Worm (Caenorhabditis elegans) whole organism, L1 larva: ENCODE data around the gene H12I19.115.

Experiments
- C04F5.9 ChIP-seq: sonication (generic microtip); optimal IDR thresholded peaks from 2 replicates; lab custom pipeline; 2016; ENCODE audit warnings: missing genetic modification characterization, missing compliant biosample characterization
- blmp-1 ChIP-seq: fragments of 150-350 bp; optimal IDR thresholded peaks from 2 replicates; lab custom pipeline; 2014; ENCODE audit warnings: missing biosample characterization, missing genetic modification characterization
- ceh-82 ChIP-seq, 3 experiments: fragments of 150-350 bp in 1 of 3; sonication (generic microtip) in 2 of 3; optimal IDR thresholded peaks; 2 replicates each; lab custom pipeline; 2014 to 2017; ENCODE audit warnings: missing biosample characterization in 3 of 3, missing genetic modification characterization in 3 of 3
- ceh-88 ChIP-seq: fragments of 200-800 bp; sonication (Bioruptor generic); IDR thresholded peaks from 2 replicates; pipeline ENCODE4 v1.3.6; 2022; ENCODE audit warnings: missing genetic modification characterization, missing compliant biosample characterization
- ceh-90 ChIP-seq: sonication (generic microtip); optimal IDR thresholded peaks from 2 replicates; lab custom pipeline; 2016; ENCODE audit warnings: missing genetic modification characterization, missing compliant biosample characterization
- dpl-1 ChIP-seq, 3 experiments: fragments of 150-350 bp in 2 of 3; sonication (generic microtip) in 1 of 3; optimal IDR thresholded peaks; 2 replicates each; lab custom pipeline; 2014 to 2017; ENCODE audit warnings: missing biosample characterization in 3 of 3, missing genetic modification characterization in 3 of 3, missing genetic modification reagents in 3 of 3
- dsc-1 ChIP-seq: sonication (generic microtip); optimal IDR thresholded peaks from 2 replicates; lab custom pipeline; 2016; ENCODE audit warnings: mild to moderate bottlenecking, missing genetic modification characterization, missing compliant biosample characterization
- efl-1 ChIP-seq, 4 experiments: fragments of 150-350 bp; optimal IDR thresholded peaks in 3 of 4; peaks in 1 of 4; 1 replicate in 1 of 4; 2 replicates in 3 of 4; lab custom pipeline; 2014; ENCODE audit warnings: missing biosample characterization in 2 of 4, missing genetic modification characterization in 2 of 4, missing genetic modification reagents in 2 of 4
- efl-3 ChIP-seq: fragments of 200-800 bp; sonication (Bioruptor generic); optimal IDR thresholded peaks from 2 replicates; lab custom pipeline; 2018; ENCODE audit warnings: mild to moderate bottlenecking, missing genetic modification characterization, missing compliant biosample characterization
- egl-13 ChIP-seq: sonication (generic microtip); optimal IDR thresholded peaks from 2 replicates; lab custom pipeline; 2016; ENCODE audit warnings: missing genotype, missing genetic modification reagents, missing genetic modification characterization, missing compliant biosample characterization
- egl-27 ChIP-seq, 2 experiments: fragments of 150-350 bp in 1 of 2; sonication (generic microtip); optimal IDR thresholded peaks; 3 replicates each; lab custom pipeline; 2017 to 2018; ENCODE audit warnings: missing biosample characterization in 2 of 2, missing genetic modification characterization in 2 of 2, missing genetic modification reagents in 2 of 2
- fkh-4 ChIP-seq: sonication (generic microtip); optimal IDR thresholded peaks from 2 replicates; lab custom pipeline; 2016; ENCODE audit warnings: missing compliant biosample characterization, missing genetic modification characterization, borderline replicate concordance
- fkh-8 ChIP-seq: sonication (generic microtip); optimal IDR thresholded peaks from 2 replicates; lab custom pipeline; 2016; ENCODE audit warnings: mild to moderate bottlenecking, missing genetic modification characterization, missing compliant biosample characterization
- hlh-17 ChIP-seq: fragments of 200-800 bp; sonication (Bioruptor generic); optimal IDR thresholded peaks from 2 replicates; lab custom pipeline; 2018; ENCODE audit warnings: missing genetic modification characterization, mild to moderate bottlenecking, missing compliant biosample characterization, moderate library complexity, borderline replicate concordance
- irx-1 ChIP-seq: sonication (generic microtip); optimal IDR thresholded peaks from 2 replicates; lab custom pipeline; 2016; ENCODE audit warnings: missing genetic modification characterization, missing compliant biosample characterization
- jun-1 ChIP-seq: fragments of 150-350 bp; optimal IDR thresholded peaks from 2 replicates; lab custom pipeline; 2014; ENCODE audit warnings: missing biosample characterization, missing genetic modification reagents, missing genetic modification characterization
- lin-13 ChIP-seq: fragments of 150-350 bp; optimal IDR thresholded peaks from 2 replicates; lab custom pipeline; 2014; ENCODE audit warnings: missing biosample characterization, missing genetic modification reagents, missing genetic modification characterization
- lin-14 ChIP-seq: fragments of 200-800 bp; sonication (Bioruptor generic); optimal IDR thresholded peaks from 2 replicates; lab custom pipeline; 2018; ENCODE audit warnings: mild to moderate bottlenecking, missing genetic modification characterization, moderate library complexity, missing compliant biosample characterization
- lir-3 ChIP-seq: sonication (generic microtip); optimal IDR thresholded peaks from 2 replicates; lab custom pipeline; 2016; ENCODE audit warnings: mild to moderate bottlenecking, missing genetic modification characterization, moderate library complexity, missing compliant biosample characterization; ENCODE audit not compliant: poor library complexity
- lsy-2 ChIP-seq, 2 experiments: fragments of 150-350 bp; optimal IDR thresholded peaks; 2 replicates each; lab custom pipeline; 2014; ENCODE audit warnings: missing biosample characterization in 2 of 2, missing genetic modification characterization in 2 of 2
- mab-9 ChIP-seq: fragments of 200-800 bp; sonication (Bioruptor generic); IDR thresholded peaks from 2 replicates; pipeline ENCODE4 v1.3.6; 2022; ENCODE audit warnings: missing genetic modification reagents, missing genetic modification characterization, missing compliant biosample characterization
- mdl-1 ChIP-seq, 2 experiments: fragments of 150-350 bp; optimal IDR thresholded peaks; 2 replicates each; lab custom pipeline; 2014 to 2017; ENCODE audit warnings: missing biosample characterization in 2 of 2, missing genetic modification characterization in 2 of 2, inconsistent platforms in 1 of 2
- mep-1 ChIP-seq: fragments of 150-350 bp; optimal IDR thresholded peaks from 2 replicates; lab custom pipeline; 2014; ENCODE audit warnings: missing biosample characterization, missing genetic modification characterization
- nhr-11 ChIP-seq: fragments of 150-350 bp; optimal IDR thresholded peaks from 2 replicates; lab custom pipeline; 2014; ENCODE audit warnings: missing biosample characterization, missing genetic modification characterization
- nhr-47 ChIP-seq: sonication (generic microtip); optimal IDR thresholded peaks from 2 replicates; lab custom pipeline; 2016; ENCODE audit warnings: mild to moderate bottlenecking, missing genetic modification characterization, moderate library complexity, missing compliant biosample characterization
- nhr-84 ChIP-seq: sonication (generic microtip); optimal IDR thresholded peaks from 2 replicates; lab custom pipeline; 2017; ENCODE audit warnings: missing biosample characterization, missing genetic modification characterization
- nhr-90 ChIP-seq: sonication (generic microtip); optimal IDR thresholded peaks from 2 replicates; lab custom pipeline; 2016; ENCODE audit warnings: mild to moderate bottlenecking, missing genetic modification characterization, missing compliant biosample characterization; ENCODE audit not compliant: poor library complexity
- pqm-1 ChIP-seq: sonication (generic microtip); optimal IDR thresholded peaks from 3 replicates; lab custom pipeline; 2017; ENCODE audit warnings: missing biosample characterization, missing genetic modification characterization
- rnt-1 ChIP-seq: sonication (generic microtip); optimal IDR thresholded peaks from 2 replicates; lab custom pipeline; 2016; ENCODE audit warnings: mild to moderate bottlenecking, missing genetic modification characterization, moderate library complexity, missing compliant biosample characterization
- skn-1 ChIP-seq: fragments of 150-350 bp; optimal IDR thresholded peaks from 2 replicates; lab custom pipeline; 2014; ENCODE audit warnings: missing biosample characterization, missing genetic modification characterization
- snpc-4 ChIP-seq: fragments of 150-350 bp; optimal IDR thresholded peaks from 2 replicates; lab custom pipeline; 2014; ENCODE audit warnings: missing biosample characterization, missing genetic modification characterization
- sox-4 ChIP-seq: sonication (generic microtip); optimal IDR thresholded peaks from 2 replicates; lab custom pipeline; 2016; ENCODE audit warnings: missing genetic modification characterization, missing compliant biosample characterization
- unc-130 ChIP-seq: fragments of 150-350 bp; optimal IDR thresholded peaks from 2 replicates; lab custom pipeline; 2017; ENCODE audit warnings: missing biosample characterization, missing genetic modification characterization, inconsistent platforms
- unc-62 ChIP-seq: fragments of 150-350 bp; optimal IDR thresholded peaks from 2 replicates; lab custom pipeline; 2014; ENCODE audit warnings: missing biosample characterization, missing genetic modification reagents, missing genetic modification characterization
- unc-98 ChIP-seq: fragments of 200-800 bp; sonication (Bioruptor generic); IDR thresholded peaks from 2 replicates; pipeline ENCODE4 v1.3.6; 2022; ENCODE audit warnings: missing genetic modification characterization, missing compliant biosample characterization
- vab-15 ChIP-seq: sonication (generic microtip); optimal IDR thresholded peaks from 2 replicates; lab custom pipeline; 2017; ENCODE audit warnings: missing genotype, mild to moderate bottlenecking, missing genetic modification characterization, missing compliant biosample characterization
- xbp-1 ChIP-seq: sonication (generic microtip); optimal IDR thresholded peaks from 2 replicates; lab custom pipeline; 2016; ENCODE audit warnings: missing genetic modification characterization, missing compliant biosample characterization
- zip-4 ChIP-seq: fragments of 200-800 bp; sonication (Bioruptor generic); optimal IDR thresholded peaks from 2 replicates; lab custom pipeline; 2018; ENCODE audit warnings: mild to moderate bottlenecking, missing genetic modification characterization, moderate library complexity, missing compliant biosample characterization
- ztf-4 ChIP-seq: fragments of 150-350 bp; optimal IDR thresholded peaks from 2 replicates; lab custom pipeline; 2014; ENCODE audit warnings: missing biosample characterization, missing genetic modification characterization

Gene H12I19.115

ce11 chrIV:14127805-14128610, at the start of gene H12I19.115:
Gene H12I19.115 (minus strand): TSS chrIV:14127855.
- peak; percentile 2 to 21 for TF ChIP-seq efl-1 (optimal IDR thresholded peaks at IDR 0.05; lab: Kevin White, UChicago)
- TF ChIP-seq efl-1 (GFP tag; optimal IDR thresholded peaks at IDR 0.05 in 1 of 2; lab: Kevin White, UChicago), result peak in 1 of 2 experiments; percentile 90
- no peak for TF ChIP-seq lir-3 (tag; lab: Kevin White, UChicago)
- TF ChIP-seq dsc-1 (tag; lab: Kevin White, UChicago), result peak; percentile 16
- no peak for TF ChIP-seq C04F5.9 (tag; lab: Kevin White, UChicago)
- TF ChIP-seq mab-9 (GFP tag; lab: Robert Waterston, UW), result no peak
- peak; percentile 12 for TF ChIP-seq mep-1 (tag; lab: Kevin White, UChicago)
- TF ChIP-seq lsy-2 (tag; optimal IDR thresholded peaks at IDR 0.05; lab: Kevin White, UChicago), result peak in 1 of 2 experiments; percentile 28
- peak; percentile 3 for TF ChIP-seq nhr-47 (tag; lab: Kevin White, UChicago)
- no peak for TF ChIP-seq lin-14
- TF ChIP-seq ceh-82 (tag; optimal IDR thresholded peaks at IDR 0.05; lab: Kevin White, UChicago), result peak in 1 of 3 experiments; percentile 22
- TF ChIP-seq fkh-8 (tag; lab: Kevin White, UChicago), result peak; percentile 47
- no peak for TF ChIP-seq snpc-4 (tag; lab: Kevin White, UChicago)
- TF ChIP-seq zip-4 (GFP tag; lab: Kevin White, UChicago), result no peak

ce11 chrIV:14177058-14177457, 49.4 kb upstream of the H12I19.115 start, which contains the start of gene R05A10.2:
Gene R05A10.2 (plus strand): TSS chrIV:14177271.
- TF ChIP-seq ztf-4, result no peak
- TF ChIP-seq efl-1 (optimal IDR thresholded peaks at IDR 0.05; lab: Kevin White, UChicago), result no peak
- peak in 1 of 2 experiments; percentile 71 for TF ChIP-seq efl-1 (GFP tag; optimal IDR thresholded peaks at IDR 0.05 in 1 of 2; lab: Kevin White, UChicago)

ce11 chrIV:14176373-14176772, 48.7 kb upstream of the H12I19.115 start, which contains the start of gene R05A10.3:
Gene R05A10.3 (minus strand): TSS chrIV:14176473.
- no peak for TF ChIP-seq efl-1 (optimal IDR thresholded peaks at IDR 0.05; lab: Kevin White, UChicago)
- TF ChIP-seq efl-1 (GFP tag; optimal IDR thresholded peaks at IDR 0.05 in 1 of 2; lab: Kevin White, UChicago), result no peak
- no peak for TF ChIP-seq nhr-11 (tag; lab: Kevin White, UChicago)
- no peak for TF ChIP-seq efl-3
- no peak for TF ChIP-seq lin-13 (GFP tag; lab: Kevin White, UChicago)
- no peak for TF ChIP-seq egl-27 (tag; optimal IDR thresholded peaks at IDR 0.05; lab: Kevin White, UChicago)
- TF ChIP-seq unc-98, result no peak
- TF ChIP-seq ceh-90 (tag; lab: Kevin White, UChicago), result no peak
- TF ChIP-seq ceh-88, result no peak
- TF ChIP-seq nhr-90 (tag; lab: Kevin White, UChicago), result no peak
- TF ChIP-seq rnt-1 (tag; lab: Kevin White, UChicago), result no peak
- no peak for TF ChIP-seq dpl-1 (GFP tag; optimal IDR thresholded peaks at IDR 0.05; lab: Kevin White, UChicago)
- no peak for TF ChIP-seq unc-62
- no peak for TF ChIP-seq vab-15 (tag; lab: Kevin White, UChicago)
- TF ChIP-seq irx-1 (tag; lab: Kevin White, UChicago), result no peak
- TF ChIP-seq skn-1 (tag; lab: Kevin White, UChicago), result no peak
- no peak for TF ChIP-seq mep-1 (tag; lab: Kevin White, UChicago)
- TF ChIP-seq mdl-1 (tag; optimal IDR thresholded peaks at IDR 0.05; lab: Kevin White, UChicago), result no peak

ce11 chrIV:14172181-14172580, 44.5 kb upstream of the H12I19.115 start, which contains the start of gene R05A10.4:
Gene R05A10.4 (plus strand): TSS chrIV:14172481.
- no peak for TF ChIP-seq xbp-1 (tag; lab: Kevin White, UChicago)
- no peak for TF ChIP-seq irx-1 (tag; lab: Kevin White, UChicago)
- no peak for TF ChIP-seq mdl-1 (tag; optimal IDR thresholded peaks at IDR 0.05; lab: Kevin White, UChicago)
- TF ChIP-seq nhr-84 (tag; lab: Kevin White, UChicago), result no peak
- TF ChIP-seq sox-4 (tag; lab: Kevin White, UChicago), result no peak
- no peak for TF ChIP-seq dsc-1 (tag; lab: Kevin White, UChicago)
- TF ChIP-seq pqm-1 (tag; lab: Kevin White, UChicago), result no peak
- no peak for TF ChIP-seq lin-13 (GFP tag; lab: Kevin White, UChicago)
- TF ChIP-seq unc-62, result no peak
- no peak for TF ChIP-seq unc-130 (tag; lab: Kevin White, UChicago)
- TF ChIP-seq lsy-2 (tag; optimal IDR thresholded peaks at IDR 0.05; lab: Kevin White, UChicago), result no peak
- TF ChIP-seq fkh-4 (tag; lab: Kevin White, UChicago), result no peak
- TF ChIP-seq hlh-17 (GFP tag; lab: Kevin White, UChicago), result no peak
- TF ChIP-seq vab-15 (tag; lab: Kevin White, UChicago), result no peak
- TF ChIP-seq blmp-1 (tag; lab: Kevin White, UChicago), result no peak
- TF ChIP-seq egl-13 (tag; lab: Kevin White, UChicago), result no peak
- no peak for TF ChIP-seq jun-1
